Worm (Caenorhabditis elegans): ENCODE measurements around the gene nhr-43.

- TF ChIP-seq elt-1 (tag; optimal IDR thresholded peaks at IDR 0.05; ENCODE audit: borderline replicate concordance, insufficient read depth), result no peak
- no peak for TF ChIP-seq lsy-2 (tag; optimal IDR thresholded peaks at IDR 0.05)
- no peak for TF ChIP-seq unc-62 (GFP tag; optimal IDR thresholded peaks at IDR 0.05)
- no peak for TF ChIP-seq nhr-76 (tag; optimal IDR thresholded peaks at IDR 0.05)
- TF ChIP-seq sptf-1 (tag; optimal IDR thresholded peaks at IDR 0.05), result no peak
- no peak for TF ChIP-seq snpc-4 (tag; optimal IDR thresholded peaks at IDR 0.05)
- TF ChIP-seq elt-3 (tag; optimal IDR thresholded peaks at IDR 0.05), result no peak
- TF ChIP-seq unc-39 (tag; optimal IDR thresholded peaks at IDR 0.05), result no peak
- no peak for TF ChIP-seq nhr-28 (tag; optimal IDR thresholded peaks at IDR 0.05)
- TF ChIP-seq nhr-12 (tag; optimal IDR thresholded peaks at IDR 0.05), result no peak
- TF ChIP-seq mep-1 (tag; optimal IDR thresholded peaks at IDR 0.05), result no peak
- no peak for TF ChIP-seq cnd-1 (tag; optimal IDR thresholded peaks at IDR 0.05)
- no peak for TF ChIP-seq drap-1 (GFP tag; optimal IDR thresholded peaks at IDR 0.05)
- no peak for TF ChIP-seq ceh-43 (GFP tag; optimal IDR thresholded peaks at IDR 0.05)
Observed at ce11 chrIV:11885313-11885712, 14.1 kb upstream of the nhr-43 start, which contains the start of gene let-653.
